Fruit fly (Drosophila melanogaster) Kc167 (cell line): ENCODE data around the gene Nckx30C.

Experiments used
- Myc ChIP-seq: fragments of >200 bp; optimal IDR thresholded peaks from 2 replicates; lab custom pipeline; 2017; ENCODE audit warnings: missing external identifiers
- Sin3A ChIP-seq: fragments of >200 bp; optimal IDR thresholded peaks from 2 replicates; lab custom pipeline; 2018; ENCODE audit warnings: missing external identifiers
- h ChIP-seq: fragments of >200 bp; optimal IDR thresholded peaks from 3 replicates; lab custom pipeline; 2018; ENCODE audit warnings: missing external identifiers
- insv ChIP-seq: fragments of >200 bp; optimal IDR thresholded peaks from 3 replicates; lab custom pipeline; 2018; ENCODE audit warnings: missing external identifiers
- psq ChIP-seq: fragments of >200 bp; optimal IDR thresholded peaks from 2 replicates; lab custom pipeline; 2017; ENCODE audit warnings: missing external identifiers
- ttk ChIP-seq: sonication (Bioruptor generic); optimal IDR thresholded peaks from 2 replicates; lab custom pipeline; 2017; ENCODE audit warnings: missing external identifiers

dm6 chr2L:9684108-9684507 lies 62.2 kb downstream of the Nckx30C start:
- TF ChIP-seq h: no peak
- TF ChIP-seq Myc (lab: Kevin White, UChicago): no peak
- TF ChIP-seq insv (lab: Kevin White, UChicago): no peak
- no peak for TF ChIP-seq psq (lab: Kevin White, UChicago)
- TF ChIP-seq ttk: no peak
- TF ChIP-seq Sin3A: no peak
